Worm (Caenorhabditis elegans) whole organism, L1 larva: ENCODE results near the gene srd-10.

ENCODE experiments used
- ama-1 ChIP-seq: fragments of 150-350 bp; optimal IDR thresholded peaks from 2 replicates; lab custom pipeline; 2014
- fos-1 ChIP-seq: fragments of 150-350 bp; optimal IDR thresholded peaks from 2 replicates; lab custom pipeline; 2014; ENCODE audit warnings: missing biosample characterization, missing genetic modification characterization
- grh-1 ChIP-seq: fragments of 200-800 bp; sonication (Bioruptor generic); IDR thresholded peaks from 2 replicates; pipeline ENCODE4 v1.3.6; 2022; ENCODE audit warnings: missing genetic modification reagents, missing genetic modification characterization, missing compliant biosample characterization
- lin-39 ChIP-seq: fragments of 150-350 bp; optimal IDR thresholded peaks from 2 replicates; lab custom pipeline; 2014; ENCODE audit warnings: missing biosample characterization, missing genetic modification reagents, missing genetic modification characterization
- mdl-1 ChIP-seq, 2 experiments: fragments of 150-350 bp; optimal IDR thresholded peaks; 2 replicates each; lab custom pipeline; 2014 to 2017; ENCODE audit warnings: missing biosample characterization in 2 of 2, missing genetic modification characterization in 2 of 2, inconsistent platforms in 1 of 2
- nhr-11 ChIP-seq: fragments of 150-350 bp; optimal IDR thresholded peaks from 2 replicates; lab custom pipeline; 2014; ENCODE audit warnings: missing biosample characterization, missing genetic modification characterization
- nhr-20 ChIP-seq: sonication (generic microtip); optimal IDR thresholded peaks from 2 replicates; lab custom pipeline; 2016; ENCODE audit warnings: mild to moderate bottlenecking, missing genetic modification characterization, missing compliant biosample characterization
- nhr-237 ChIP-seq: fragments of 150-350 bp; optimal IDR thresholded peaks from 2 replicates; lab custom pipeline; 2014; ENCODE audit warnings: missing biosample characterization, missing genetic modification characterization
- nhr-76 ChIP-seq: sonication (generic microtip); optimal IDR thresholded peaks from 2 replicates; lab custom pipeline; 2017; ENCODE audit warnings: missing biosample characterization, missing genetic modification characterization
- tbx-2 ChIP-seq: sonication (generic microtip); optimal IDR thresholded peaks from 2 replicates; lab custom pipeline; 2016; ENCODE audit warnings: missing genetic modification characterization, missing compliant biosample characterization
- unc-130 ChIP-seq: fragments of 150-350 bp; optimal IDR thresholded peaks from 2 replicates; lab custom pipeline; 2017; ENCODE audit warnings: missing biosample characterization, missing genetic modification characterization, inconsistent platforms
- xbp-1 ChIP-seq: sonication (generic microtip); optimal IDR thresholded peaks from 2 replicates; lab custom pipeline; 2016; ENCODE audit warnings: missing genetic modification characterization, missing compliant biosample characterization
- zip-4 ChIP-seq: fragments of 200-800 bp; sonication (Bioruptor generic); optimal IDR thresholded peaks from 2 replicates; lab custom pipeline; 2018; ENCODE audit warnings: mild to moderate bottlenecking, missing genetic modification characterization, moderate library complexity, missing compliant biosample characterization

DNA sequence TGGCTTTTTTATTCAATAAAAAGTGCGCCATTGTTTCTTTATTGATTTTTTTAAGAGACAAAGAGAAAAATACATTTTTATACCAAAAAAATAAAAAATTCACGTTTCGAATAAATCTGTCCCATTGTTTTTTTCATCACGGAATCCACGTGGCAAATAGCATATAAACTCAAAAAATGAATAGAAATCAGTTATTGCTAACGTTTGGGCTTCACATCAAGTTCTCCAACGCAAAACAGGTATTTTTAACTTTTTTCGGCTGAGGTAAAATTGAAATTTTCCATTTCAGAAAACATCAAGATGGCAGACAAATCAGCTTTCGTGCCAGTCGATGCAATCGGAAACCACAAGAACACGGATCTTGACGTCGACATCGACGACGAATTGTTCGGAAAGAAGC, 18.5 kb downstream of the srd-10 start, which contains the start of gene Y45F10B.3:
- TF ChIP-seq grh-1 (no peak), ama-1 (lab: Kevin White, UChicago) (no peak), unc-130 (tag; lab: Kevin White, UChicago) (no peak), lin-39 (tag; lab: Kevin White, UChicago) (no peak), nhr-20 (tag; lab: Kevin White, UChicago) (no peak), nhr-237 (tag; lab: Kevin White, UChicago) (no peak), fos-1 (tag; lab: Kevin White, UChicago) (no peak), tbx-2 (tag; lab: Kevin White, UChicago) (no peak), mdl-1 (tag; optimal IDR thresholded peaks at IDR 0.05; lab: Kevin White, UChicago) (no peak), nhr-76 (tag; lab: Kevin White, UChicago) (no peak), nhr-11 (tag; lab: Kevin White, UChicago) (no peak), zip-4 (GFP tag; lab: Kevin White, UChicago) (no peak), xbp-1 (tag; lab: Kevin White, UChicago) (no peak)
